Worm (Caenorhabditis elegans) whole organism, mixed stage, embryonic: Measurements from ENCODE around the gene fbxa-26.

ENCODE experiments used
- M03D4.4 ChIP-seq: sonication (generic microtip); optimal IDR thresholded peaks from 2 replicates; lab custom pipeline; 2017; ENCODE audit warnings: mild to moderate bottlenecking, missing genetic modification characterization, missing compliant biosample characterization
- ceh-39 ChIP-seq: fragments of 150-350 bp; optimal IDR thresholded peaks from 2 replicates; lab custom pipeline; 2014; ENCODE audit warnings: missing biosample characterization, missing genetic modification characterization
- elt-3 ChIP-seq: fragments of 150-350 bp; optimal IDR thresholded peaks from 2 replicates; lab custom pipeline; 2014; ENCODE audit warnings: missing biosample characterization, missing genetic modification characterization
- flh-1 ChIP-seq: fragments of 200-800 bp; sonication (Bioruptor generic); optimal IDR thresholded peaks from 2 replicates; lab custom pipeline; 2018; ENCODE audit warnings: mild to moderate bottlenecking, missing genetic modification characterization, moderate library complexity, missing compliant biosample characterization
- lin-13 ChIP-seq: fragments of 150-350 bp; optimal IDR thresholded peaks from 2 replicates; lab custom pipeline; 2014; ENCODE audit warnings: missing biosample characterization, missing genetic modification characterization
- lin-32 ChIP-seq: fragments of 200-800 bp; sonication (Bioruptor generic); optimal IDR thresholded peaks from 2 replicates; lab custom pipeline; 2018; ENCODE audit warnings: mild to moderate bottlenecking, missing genetic modification characterization, missing compliant biosample characterization
- mep-1 ChIP-seq: fragments of 150-350 bp; optimal IDR thresholded peaks from 2 replicates; lab custom pipeline; 2017; ENCODE audit warnings: missing biosample characterization, missing genetic modification reagents, missing genetic modification characterization, inconsistent platforms
- nhr-237 ChIP-seq: fragments of 150-350 bp; optimal IDR thresholded peaks from 2 replicates; lab custom pipeline; 2014; ENCODE audit warnings: missing biosample characterization, missing genetic modification characterization
- nhr-76 ChIP-seq: sonication (generic microtip); optimal IDR thresholded peaks from 2 replicates; lab custom pipeline; 2017; ENCODE audit warnings: missing biosample characterization, missing genetic modification characterization
- pha-4 ChIP-seq: fragments of 150-350 bp; optimal IDR thresholded peaks from 2 replicates; lab custom pipeline; 2018; ENCODE audit warnings: missing biosample characterization, missing genetic modification reagents, missing genetic modification characterization
- unc-120 ChIP-seq: sonication (generic microtip); optimal IDR thresholded peaks from 2 replicates; lab custom pipeline; 2017; ENCODE audit warnings: missing genetic modification characterization, missing compliant biosample characterization; ENCODE audit not compliant: poor library complexity, severe bottlenecking
- unc-39 ChIP-seq: fragments of 150-350 bp; optimal IDR thresholded peaks from 2 replicates; lab custom pipeline; 2014; ENCODE audit warnings: missing biosample characterization, missing genetic modification characterization
- unc-62 ChIP-seq: fragments of 150-350 bp; optimal IDR thresholded peaks from 2 replicates; lab custom pipeline; 2014; ENCODE audit warnings: missing biosample characterization, missing genetic modification reagents, missing genetic modification characterization

DNA sequence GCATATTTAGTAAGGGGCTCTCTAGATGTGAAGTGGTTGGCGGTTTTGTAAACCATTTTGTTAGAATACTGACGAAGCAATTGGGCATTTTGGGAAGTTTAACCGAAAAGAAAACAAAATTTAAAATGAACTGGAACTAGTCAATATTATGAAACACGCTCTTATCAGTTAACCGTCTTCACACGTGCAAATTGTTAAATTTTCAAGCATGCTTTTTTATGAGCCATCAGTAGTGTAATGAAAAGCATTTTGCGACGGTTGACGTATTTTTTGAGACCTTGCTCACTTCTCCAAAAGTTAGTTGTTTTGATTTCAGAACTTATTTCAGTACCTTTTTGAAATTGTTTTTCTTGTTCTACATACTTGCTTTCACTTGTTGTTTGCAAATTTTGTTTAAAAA lies 7.0 kb upstream of the fbxa-26 start, which contains the start of gene fbxa-25:
- no peak for TF ChIP-seq unc-62 (GFP tag; lab: Kevin White, UChicago)
- TF ChIP-seq unc-120: no peak
- no peak for TF ChIP-seq flh-1
- no peak for TF ChIP-seq elt-3 (tag; lab: Kevin White, UChicago)
- no peak for TF ChIP-seq mep-1 (tag; lab: Kevin White, UChicago)
- TF ChIP-seq ceh-39 (tag; lab: Kevin White, UChicago): no peak
- no peak for TF ChIP-seq lin-32
- no peak for TF ChIP-seq unc-39 (tag; lab: Kevin White, UChicago)
- TF ChIP-seq lin-13 (tag; lab: Kevin White, UChicago): no peak
- TF ChIP-seq pha-4 (tag; lab: Kevin White, UChicago): no peak
- TF ChIP-seq M03D4.4 (tag; lab: Kevin White, UChicago): no peak
- TF ChIP-seq nhr-76 (tag; lab: Kevin White, UChicago): no peak
- TF ChIP-seq nhr-237 (tag; lab: Kevin White, UChicago): no peak
